Worm (Caenorhabditis elegans): Measurements from ENCODE around the gene efl-3.
A peak's percentile ranks its signal among the peaks of the same experiment; 100 is the strongest.

efl-3 gene

ce11 chrII:8396041-8396440 lies 16.4 kb upstream of the efl-3 start, which contains the start of gene F49E12.7:
Gene F49E12.7, minus strand, starts transcription at chrII:8396141.
- TF ChIP-seq R02D3.7 (tag; optimal IDR thresholded peaks at IDR 0.05) (no peak), nhr-129 (tag; optimal IDR thresholded peaks at IDR 0.05) (no peak), ceh-16 (tag; optimal IDR thresholded peaks at IDR 0.05) (no peak), nhr-6 (tag; optimal IDR thresholded peaks at IDR 0.05) (no peak), crh-2 (tag; optimal IDR thresholded peaks at IDR 0.05) (no peak), ztf-4 (tag; optimal IDR thresholded peaks at IDR 0.05) (no peak), unc-62 (GFP tag; optimal IDR thresholded peaks at IDR 0.05) (no peak), F13H6.1 (tag; optimal IDR thresholded peaks at IDR 0.05) (no peak)

- TF ChIP-seq nhr-25 (tag; optimal IDR thresholded peaks at IDR 0.05), result no peak
- no peak for TF ChIP-seq peb-1 (tag; optimal IDR thresholded peaks at IDR 0.05)
- no peak for TF ChIP-seq unc-39 (tag; optimal IDR thresholded peaks at IDR 0.05)
- TF ChIP-seq nhr-129 (tag; optimal IDR thresholded peaks at IDR 0.05), result no peak
- TF ChIP-seq blmp-1 (tag; optimal IDR thresholded peaks at IDR 0.05; ENCODE audit: insufficient read depth), result no peak
Measured at ce11 chrII:8399064-8399463, 13.4 kb upstream of the efl-3 start, which contains the start of gene dod-23. Gene dod-23, minus strand, starts transcription at chrII:8399164.

DNA sequence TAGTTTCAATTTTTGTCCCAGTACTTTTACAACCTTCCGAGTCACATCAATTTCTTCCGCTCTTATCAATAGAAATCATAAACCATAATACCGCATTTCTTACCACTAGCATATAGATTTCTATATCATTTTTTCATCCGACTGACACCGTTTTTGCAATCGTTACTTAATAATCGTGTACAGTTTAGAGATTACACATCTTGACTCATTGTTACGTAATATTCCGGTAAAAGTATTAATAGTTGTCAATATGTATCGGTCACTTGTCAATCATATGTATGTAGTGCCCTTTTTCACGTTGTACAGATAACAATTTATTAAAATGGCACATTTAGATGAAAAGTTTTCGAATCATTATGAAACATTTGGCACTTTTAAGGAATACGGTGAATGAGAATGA lies 12.5 kb upstream of the efl-3 start:
- no peak for TF ChIP-seq unc-55 (GFP tag; optimal IDR thresholded peaks at IDR 0.05)
- TF ChIP-seq nhr-25 (tag; optimal IDR thresholded peaks at IDR 0.05), result no peak
- no peak for TF ChIP-seq aly-2 (tag; optimal IDR thresholded peaks at IDR 0.05)
- TF ChIP-seq ztf-4 (tag; optimal IDR thresholded peaks at IDR 0.05), result no peak
- TF ChIP-seq elt-1 (tag; optimal IDR thresholded peaks at IDR 0.05), result no peak
- TF ChIP-seq fos-1 (tag; optimal IDR thresholded peaks at IDR 0.05), result peak; percentile 30
- TF ChIP-seq ztf-1 (GFP tag; conservative IDR thresholded peaks at IDR 0.05), result no peak
- no peak for TF ChIP-seq snpc-4 (tag; optimal IDR thresholded peaks at IDR 0.05)

DNA sequence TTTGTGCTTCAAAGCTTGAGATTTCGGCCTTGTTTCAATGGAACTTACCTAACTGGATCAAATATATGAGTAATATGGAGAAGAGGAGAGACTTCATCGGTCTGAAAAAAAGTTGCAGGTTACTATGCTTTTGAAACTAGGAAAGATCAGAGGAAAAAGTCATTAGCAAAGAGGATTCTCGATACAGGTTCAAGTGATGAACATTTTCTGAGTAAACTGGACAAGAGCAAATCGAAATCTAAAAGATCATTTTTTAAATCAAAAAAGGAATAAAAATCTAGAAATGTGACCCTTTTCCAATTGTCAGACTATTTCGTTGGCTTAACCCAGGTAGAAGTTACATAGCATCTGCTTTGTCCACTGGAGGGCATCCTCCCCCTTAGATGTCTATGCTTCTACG lies 7.7 kb upstream of the efl-3 start, which contains the start of gene skpo-1:
skpo-1 (minus strand) TSS at position 101 of the 400 bp plus-strand sequence.
- TF ChIP-seq skn-1 (tag; optimal IDR thresholded peaks at IDR 0.05) (no peak), mdl-1 (tag; optimal IDR thresholded peaks at IDR 0.05) (no peak), ZK546.5 (tag; optimal IDR thresholded peaks at IDR 0.05) (no peak), blmp-1 (tag; optimal IDR thresholded peaks at IDR 0.05; ENCODE audit: insufficient read depth) (no peak), nhr-21 (tag; optimal IDR thresholded peaks at IDR 0.05) (no peak), ztf-11 (tag; optimal IDR thresholded peaks at IDR 0.05) (no peak), sma-9 (GFP tag; optimal IDR thresholded peaks at IDR 0.05) (no peak), sma-9 (tag; optimal IDR thresholded peaks at IDR 0.05) (no peak), fos-1 (tag; optimal IDR thresholded peaks at IDR 0.05) (no peak), mab-5 (tag; optimal IDR thresholded peaks at IDR 0.05) (no peak), nhr-25 (tag; optimal IDR thresholded peaks at IDR 0.05) (no peak), nhr-77 (tag; optimal IDR thresholded peaks at IDR 0.05) (no peak), nhr-6 (tag; optimal IDR thresholded peaks at IDR 0.05) (no peak), unc-62 (GFP tag; optimal IDR thresholded peaks at IDR 0.05) (no peak), nhr-11 (tag; optimal IDR thresholded peaks at IDR 0.05) (no peak), lin-39 (tag; optimal IDR thresholded peaks at IDR 0.05) (no peak), sem-4 (tag; optimal IDR thresholded peaks at IDR 0.05) (no peak), sma-3 (GFP tag; optimal IDR thresholded peaks at IDR 0.05) (no peak), ztf-1 (GFP tag; conservative IDR thresholded peaks at IDR 0.05) (no peak), unc-55 (GFP tag; optimal IDR thresholded peaks at IDR 0.05) (no peak)

- TF ChIP-seq nhr-23 (tag; optimal IDR thresholded peaks at IDR 0.05) (no peak), ZK546.5 (tag; optimal IDR thresholded peaks at IDR 0.05) (no peak), blmp-1 (tag; optimal IDR thresholded peaks at IDR 0.05; ENCODE audit: insufficient read depth) (no peak), aly-2 (tag; optimal IDR thresholded peaks at IDR 0.05) (no peak), mab-5 (tag; optimal IDR thresholded peaks at IDR 0.05) (no peak), nhr-12 (tag; optimal IDR thresholded peaks at IDR 0.05) (no peak), nhr-77 (tag; optimal IDR thresholded peaks at IDR 0.05) (no peak), nhr-25 (tag; optimal IDR thresholded peaks at IDR 0.05) (no peak)
Measured at ce11 chrII:8405303-8405702, 7.2 kb upstream of the efl-3 start, which contains the start of gene ubc-24. Gene ubc-24, plus strand, starts transcription at chrII:8405603.

DNA sequence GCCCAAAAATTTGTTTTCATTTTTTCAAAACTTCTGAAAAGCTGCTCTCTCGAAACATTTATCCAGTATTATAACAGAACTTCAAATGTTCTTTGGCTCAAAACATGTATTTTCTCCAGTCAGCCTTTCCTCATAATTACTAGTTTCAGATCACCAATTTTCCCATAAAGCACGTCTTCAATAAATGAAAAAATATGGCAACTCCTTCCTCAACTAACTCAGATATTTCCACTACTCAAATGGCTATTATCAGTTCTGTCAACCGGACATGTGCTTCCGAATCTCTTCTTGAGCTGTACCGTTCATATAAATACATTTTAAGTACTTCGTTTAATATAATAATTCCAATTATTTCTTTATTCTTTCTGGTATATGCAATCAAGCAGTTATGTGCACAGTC lies 5.0 kb upstream of the efl-3 start, which contains the start of gene sra-13:
sra-13 (plus strand) TSS at position 195 of the 400 bp plus-strand sequence.
- TF ChIP-seq nhr-237 (tag; optimal IDR thresholded peaks at IDR 0.05), result no peak
- TF ChIP-seq ceh-82 (tag; optimal IDR thresholded peaks at IDR 0.05), result no peak
- TF ChIP-seq peb-1 (tag; optimal IDR thresholded peaks at IDR 0.05), result no peak
- no peak for TF ChIP-seq sma-9 (GFP tag; optimal IDR thresholded peaks at IDR 0.05)
- TF ChIP-seq sma-9 (tag; optimal IDR thresholded peaks at IDR 0.05), result no peak
- no peak for TF ChIP-seq ZK546.5 (tag; optimal IDR thresholded peaks at IDR 0.05)
- TF ChIP-seq mab-5 (tag; optimal IDR thresholded peaks at IDR 0.05), result no peak
- no peak for TF ChIP-seq nhr-23 (tag; optimal IDR thresholded peaks at IDR 0.05)
- TF ChIP-seq lin-39 (tag; optimal IDR thresholded peaks at IDR 0.05), result no peak
- no peak for TF ChIP-seq Y55F3AM.14 (GFP tag; optimal IDR thresholded peaks at IDR 0.05)
- TF ChIP-seq mbf-1 (tag; optimal IDR thresholded peaks at IDR 0.05), result no peak
- no peak for TF ChIP-seq blmp-1 (tag; optimal IDR thresholded peaks at IDR 0.05; ENCODE audit: insufficient read depth)
- TF ChIP-seq fos-1 (tag; optimal IDR thresholded peaks at IDR 0.05), result no peak
- no peak for TF ChIP-seq nhr-12 (tag; optimal IDR thresholded peaks at IDR 0.05)
- TF ChIP-seq nhr-11 (tag; optimal IDR thresholded peaks at IDR 0.05), result no peak
- no peak for TF ChIP-seq nhr-6 (tag; optimal IDR thresholded peaks at IDR 0.05)
- TF ChIP-seq gmeb-1 (tag; optimal IDR thresholded peaks at IDR 0.05), result no peak
- no peak for TF ChIP-seq nhr-77 (tag; optimal IDR thresholded peaks at IDR 0.05)
- no peak for TF ChIP-seq zag-1 (tag; optimal IDR thresholded peaks at IDR 0.05)
